Worm (Caenorhabditis elegans): Measurements from ENCODE around the gene cpi-2.

ce11 chrV:6031585-6031984 is 12.3 kb upstream of the cpi-2 start:
- TF ChIP-seq aly-2 (tag; optimal IDR thresholded peaks at IDR 0.05) (no peak), nhr-6 (tag; optimal IDR thresholded peaks at IDR 0.05) (no peak), nhr-23 (tag; optimal IDR thresholded peaks at IDR 0.05) (no peak), fos-1 (tag; optimal IDR thresholded peaks at IDR 0.05) (no peak), lin-13 (GFP tag; optimal IDR thresholded peaks at IDR 0.05) (no peak), snpc-4 (tag; optimal IDR thresholded peaks at IDR 0.05) (no peak), sma-9 (GFP tag; optimal IDR thresholded peaks at IDR 0.05) (peak; percentile 67), sma-9 (tag; optimal IDR thresholded peaks at IDR 0.05) (no peak), dmd-4 (tag; optimal IDR thresholded peaks at IDR 0.05) (no peak), nhr-237 (tag; optimal IDR thresholded peaks at IDR 0.05) (no peak), zag-1 (tag; optimal IDR thresholded peaks at IDR 0.05) (no peak), elt-3 (tag; optimal IDR thresholded peaks at IDR 0.05) (no peak), skn-1 (tag; optimal IDR thresholded peaks at IDR 0.05) (no peak), ztf-11 (tag; optimal IDR thresholded peaks at IDR 0.05) (no peak), lin-39 (tag; optimal IDR thresholded peaks at IDR 0.05) (no peak)

Data from whole organism, L2 larva.